Worm (Caenorhabditis elegans): ENCODE data around the gene nhr-46.

- TF ChIP-seq unc-39 (tag; optimal IDR thresholded peaks at IDR 0.05) (no peak), elt-1 (tag; optimal IDR thresholded peaks at IDR 0.05; ENCODE audit: borderline replicate concordance, insufficient read depth) (no peak), ceh-39 (tag; optimal IDR thresholded peaks at IDR 0.05) (no peak), nhr-28 (tag; optimal IDR thresholded peaks at IDR 0.05) (no peak), lin-13 (tag; optimal IDR thresholded peaks at IDR 0.05) (no peak), nhr-2 (tag; optimal IDR thresholded peaks at IDR 0.05) (no peak), elt-3 (tag; optimal IDR thresholded peaks at IDR 0.05) (no peak), mls-2 (tag; optimal IDR thresholded peaks at IDR 0.05) (no peak), nhr-12 (tag; optimal IDR thresholded peaks at IDR 0.05) (no peak), pha-4 (tag; optimal IDR thresholded peaks at IDR 0.05) (no peak), ham-2 (GFP tag; optimal IDR thresholded peaks at IDR 0.05) (no peak), snpc-4 (tag; optimal IDR thresholded peaks at IDR 0.05) (no peak), nhr-237 (tag; optimal IDR thresholded peaks at IDR 0.05) (no peak)
These were observed 34.0 kb downstream of the nhr-46 start for ce11 chrIV:5723659-5724058.

All from whole organism, mixed stage, embryonic.